Worm (Caenorhabditis elegans) whole organism, L1 larva: ENCODE measurements around the gene F55C5.10.

Source experiments
- C34B4.2 ChIP-seq: sonication (generic microtip); optimal IDR thresholded peaks from 2 replicates; lab custom pipeline; 2017; ENCODE audit warnings: mild to moderate bottlenecking, missing genetic modification characterization, missing compliant biosample characterization
- F16B12.6 ChIP-seq: fragments of 150-350 bp; optimal IDR thresholded peaks from 2 replicates; lab custom pipeline; 2014; ENCODE audit warnings: missing biosample characterization, missing genetic modification characterization
- Y116A8C.19 ChIP-seq: sonication (generic microtip); optimal IDR thresholded peaks from 2 replicates; lab custom pipeline; 2016; ENCODE audit warnings: missing compliant biosample characterization, missing genetic modification characterization, borderline replicate concordance
- aha-1 ChIP-seq: fragments of 150-350 bp; optimal IDR thresholded peaks from 2 replicates; lab custom pipeline; 2014; ENCODE audit warnings: missing biosample characterization, missing genetic modification characterization
- alr-1 ChIP-seq: fragments of 200-800 bp; sonication (Bioruptor generic); optimal IDR thresholded peaks from 2 replicates; lab custom pipeline; 2018; ENCODE audit warnings: borderline replicate concordance, mild to moderate bottlenecking, missing genetic modification characterization, missing compliant biosample characterization
- aly-2 ChIP-seq: fragments of 150-350 bp; optimal IDR thresholded peaks from 2 replicates; lab custom pipeline; 2014; ENCODE audit warnings: missing biosample characterization, missing genetic modification characterization
- blmp-1 ChIP-seq: fragments of 150-350 bp; optimal IDR thresholded peaks from 2 replicates; lab custom pipeline; 2014; ENCODE audit warnings: missing biosample characterization, missing genetic modification characterization
- ceh-8 ChIP-seq: fragments of 200-800 bp; sonication (Bioruptor generic); optimal IDR thresholded peaks from 2 replicates; lab custom pipeline; 2018; ENCODE audit warnings: mild to moderate bottlenecking, missing genetic modification characterization, moderate library complexity, missing compliant biosample characterization
- ceh-82 ChIP-seq, 3 experiments: fragments of 150-350 bp in 1 of 3; sonication (generic microtip) in 2 of 3; optimal IDR thresholded peaks; 2 replicates each; lab custom pipeline; 2014 to 2017; ENCODE audit warnings: missing biosample characterization in 3 of 3, missing genetic modification characterization in 3 of 3
- ceh-88 ChIP-seq: fragments of 200-800 bp; sonication (Bioruptor generic); IDR thresholded peaks from 2 replicates; pipeline ENCODE4 v1.3.6; 2022; ENCODE audit warnings: missing genetic modification characterization, missing compliant biosample characterization
- ces-1 ChIP-seq: fragments of 150-350 bp; optimal IDR thresholded peaks from 2 replicates; lab custom pipeline; 2014; ENCODE audit warnings: missing biosample characterization, missing genetic modification reagents, missing genetic modification characterization
- dpl-1 ChIP-seq, 3 experiments: fragments of 150-350 bp in 2 of 3; sonication (generic microtip) in 1 of 3; optimal IDR thresholded peaks; 2 replicates each; lab custom pipeline; 2014 to 2017; ENCODE audit warnings: missing biosample characterization in 3 of 3, missing genetic modification characterization in 3 of 3, missing genetic modification reagents in 3 of 3
- efl-1 ChIP-seq, 4 experiments: fragments of 150-350 bp; optimal IDR thresholded peaks in 3 of 4; peaks in 1 of 4; 1 replicate in 1 of 4; 2 replicates in 3 of 4; lab custom pipeline; 2014; ENCODE audit warnings: missing biosample characterization in 2 of 4, missing genetic modification characterization in 2 of 4, missing genetic modification reagents in 2 of 4
- egl-13 ChIP-seq: sonication (generic microtip); optimal IDR thresholded peaks from 2 replicates; lab custom pipeline; 2016; ENCODE audit warnings: missing genotype, missing genetic modification reagents, missing genetic modification characterization, missing compliant biosample characterization
- egl-27 ChIP-seq, 2 experiments: fragments of 150-350 bp in 1 of 2; sonication (generic microtip); optimal IDR thresholded peaks; 3 replicates each; lab custom pipeline; 2017 to 2018; ENCODE audit warnings: missing biosample characterization in 2 of 2, missing genetic modification characterization in 2 of 2, missing genetic modification reagents in 2 of 2
- elt-2 ChIP-seq: sonication (generic microtip); optimal IDR thresholded peaks from 2 replicates; lab custom pipeline; 2016; ENCODE audit warnings: missing genetic modification characterization, mild to moderate bottlenecking, inconsistent platforms, missing compliant biosample characterization, missing genetic modification reagents
- elt-3 ChIP-seq, 6 experiments: fragments of 150-350 bp in 1 of 6; sonication (generic microtip); optimal IDR thresholded peaks; 2 replicates each; lab custom pipeline; 2017 to 2018; ENCODE audit warnings: missing biosample characterization in 6 of 6, missing genetic modification characterization in 6 of 6, inconsistent platforms in 1 of 6
- fkh-10 ChIP-seq: sonication (generic microtip); optimal IDR thresholded peaks from 2 replicates; lab custom pipeline; 2017; ENCODE audit warnings: missing biosample characterization, missing genetic modification reagents, missing genetic modification characterization
- grh-1 ChIP-seq: fragments of 200-800 bp; sonication (Bioruptor generic); IDR thresholded peaks from 2 replicates; pipeline ENCODE4 v1.3.6; 2022; ENCODE audit warnings: missing genetic modification reagents, missing genetic modification characterization, missing compliant biosample characterization
- hlh-17 ChIP-seq: fragments of 200-800 bp; sonication (Bioruptor generic); optimal IDR thresholded peaks from 2 replicates; lab custom pipeline; 2018; ENCODE audit warnings: missing genetic modification characterization, mild to moderate bottlenecking, missing compliant biosample characterization, moderate library complexity, borderline replicate concordance
- hpl-2 ChIP-seq: fragments of 150-350 bp; optimal IDR thresholded peaks from 2 replicates; lab custom pipeline; 2014; ENCODE audit warnings: missing biosample characterization, missing genetic modification reagents, missing genetic modification characterization
- irx-1 ChIP-seq: sonication (generic microtip); optimal IDR thresholded peaks from 2 replicates; lab custom pipeline; 2016; ENCODE audit warnings: missing genetic modification characterization, missing compliant biosample characterization
- lin-14 ChIP-seq: fragments of 200-800 bp; sonication (Bioruptor generic); optimal IDR thresholded peaks from 2 replicates; lab custom pipeline; 2018; ENCODE audit warnings: mild to moderate bottlenecking, missing genetic modification characterization, moderate library complexity, missing compliant biosample characterization
- lin-15B ChIP-seq: fragments of 150-350 bp; sonication (generic microtip); optimal IDR thresholded peaks from 3 replicates; lab custom pipeline; 2014; ENCODE audit warnings: missing biosample characterization, missing genetic modification characterization
- lin-35 ChIP-seq, 2 experiments: fragments of 150-350 bp; optimal IDR thresholded peaks; 2 replicates each; lab custom pipeline; 2014; ENCODE audit warnings: missing biosample characterization in 2 of 2, missing genetic modification characterization in 2 of 2, missing genetic modification reagents in 2 of 2
- lin-39 ChIP-seq: fragments of 150-350 bp; optimal IDR thresholded peaks from 2 replicates; lab custom pipeline; 2014; ENCODE audit warnings: missing biosample characterization, missing genetic modification reagents, missing genetic modification characterization
- lir-3 ChIP-seq: sonication (generic microtip); optimal IDR thresholded peaks from 2 replicates; lab custom pipeline; 2016; ENCODE audit warnings: mild to moderate bottlenecking, missing genetic modification characterization, moderate library complexity, missing compliant biosample characterization; ENCODE audit not compliant: poor library complexity
- mdl-1 ChIP-seq, 2 experiments: fragments of 150-350 bp; optimal IDR thresholded peaks; 2 replicates each; lab custom pipeline; 2014 to 2017; ENCODE audit warnings: missing biosample characterization in 2 of 2, missing genetic modification characterization in 2 of 2, inconsistent platforms in 1 of 2
- mef-2 ChIP-seq: fragments of 150-350 bp; optimal IDR thresholded peaks from 2 replicates; lab custom pipeline; 2014; ENCODE audit warnings: missing biosample characterization, missing genetic modification characterization
- mep-1 ChIP-seq: fragments of 150-350 bp; optimal IDR thresholded peaks from 2 replicates; lab custom pipeline; 2014; ENCODE audit warnings: missing biosample characterization, missing genetic modification characterization
- nhr-20 ChIP-seq: sonication (generic microtip); optimal IDR thresholded peaks from 2 replicates; lab custom pipeline; 2016; ENCODE audit warnings: mild to moderate bottlenecking, missing genetic modification characterization, missing compliant biosample characterization
- nhr-71 ChIP-seq: sonication (generic microtip); optimal IDR thresholded peaks from 2 replicates; lab custom pipeline; 2016; ENCODE audit warnings: mild to moderate bottlenecking, missing genetic modification characterization, moderate library complexity, missing compliant biosample characterization
- nhr-77 ChIP-seq: fragments of 150-350 bp; optimal IDR thresholded peaks from 2 replicates; lab custom pipeline; 2014; ENCODE audit warnings: missing biosample characterization, missing genetic modification characterization
- nhr-85 ChIP-seq: sonication (generic microtip); peaks from one replicate; lab custom pipeline; 2016; ENCODE audit warnings: missing genetic modification characterization, inconsistent platforms, missing compliant biosample characterization
- nhr-90 ChIP-seq: sonication (generic microtip); optimal IDR thresholded peaks from 2 replicates; lab custom pipeline; 2016; ENCODE audit warnings: mild to moderate bottlenecking, missing genetic modification characterization, missing compliant biosample characterization; ENCODE audit not compliant: poor library complexity
- pag-3 ChIP-seq: sonication (generic microtip); optimal IDR thresholded peaks from 2 replicates; lab custom pipeline; 2017; ENCODE audit warnings: missing genetic modification characterization, mild to moderate bottlenecking, missing compliant biosample characterization, antibody characterized with exemption, borderline replicate concordance; ENCODE audit not compliant: insufficient read depth
- pax-3 ChIP-seq: fragments of 200-800 bp; sonication (Bioruptor generic); optimal IDR thresholded peaks from 2 replicates; lab custom pipeline; 2018; ENCODE audit warnings: mild to moderate bottlenecking, missing genetic modification characterization, moderate library complexity, missing compliant biosample characterization
- skn-1 ChIP-seq: fragments of 150-350 bp; optimal IDR thresholded peaks from 2 replicates; lab custom pipeline; 2014; ENCODE audit warnings: missing biosample characterization, missing genetic modification characterization
- sptf-1 ChIP-seq: fragments of 150-350 bp; optimal IDR thresholded peaks from 2 replicates; lab custom pipeline; 2014; ENCODE audit warnings: missing biosample characterization, missing genetic modification characterization
- sup-37 ChIP-seq: fragments of 200-800 bp; sonication (Bioruptor generic); optimal IDR thresholded peaks from 2 replicates; lab custom pipeline; 2018; ENCODE audit warnings: mild to moderate bottlenecking, missing genetic modification characterization, missing compliant biosample characterization
- unc-130 ChIP-seq: fragments of 150-350 bp; optimal IDR thresholded peaks from 2 replicates; lab custom pipeline; 2017; ENCODE audit warnings: missing biosample characterization, missing genetic modification characterization, inconsistent platforms
- unc-62 ChIP-seq: fragments of 150-350 bp; optimal IDR thresholded peaks from 2 replicates; lab custom pipeline; 2014; ENCODE audit warnings: missing biosample characterization, missing genetic modification reagents, missing genetic modification characterization
- unc-86 ChIP-seq: sonication (generic microtip); optimal IDR thresholded peaks from 2 replicates; lab custom pipeline; 2016; ENCODE audit warnings: missing genetic modification characterization, missing compliant biosample characterization
- unc-98 ChIP-seq: fragments of 200-800 bp; sonication (Bioruptor generic); IDR thresholded peaks from 2 replicates; pipeline ENCODE4 v1.3.6; 2022; ENCODE audit warnings: missing genetic modification characterization, missing compliant biosample characterization
- vab-15 ChIP-seq: sonication (generic microtip); optimal IDR thresholded peaks from 2 replicates; lab custom pipeline; 2017; ENCODE audit warnings: missing genotype, mild to moderate bottlenecking, missing genetic modification characterization, missing compliant biosample characterization
- xbp-1 ChIP-seq: sonication (generic microtip); optimal IDR thresholded peaks from 2 replicates; lab custom pipeline; 2016; ENCODE audit warnings: missing genetic modification characterization, missing compliant biosample characterization
- zag-1 ChIP-seq: fragments of 150-350 bp; optimal IDR thresholded peaks from 2 replicates; lab custom pipeline; 2014; ENCODE audit warnings: missing biosample characterization, missing genetic modification characterization
- ztf-11 ChIP-seq, 2 experiments: sonication (generic microtip); optimal IDR thresholded peaks; 2 replicates each; lab custom pipeline; 2016 to 2017; ENCODE audit warnings: missing genetic modification characterization in 2 of 2, missing biosample characterization in 1 of 2, missing compliant biosample characterization in 1 of 2
- ztf-4 ChIP-seq: fragments of 150-350 bp; optimal IDR thresholded peaks from 2 replicates; lab custom pipeline; 2014; ENCODE audit warnings: missing biosample characterization, missing genetic modification characterization

The F55C5.10 gene

DNA sequence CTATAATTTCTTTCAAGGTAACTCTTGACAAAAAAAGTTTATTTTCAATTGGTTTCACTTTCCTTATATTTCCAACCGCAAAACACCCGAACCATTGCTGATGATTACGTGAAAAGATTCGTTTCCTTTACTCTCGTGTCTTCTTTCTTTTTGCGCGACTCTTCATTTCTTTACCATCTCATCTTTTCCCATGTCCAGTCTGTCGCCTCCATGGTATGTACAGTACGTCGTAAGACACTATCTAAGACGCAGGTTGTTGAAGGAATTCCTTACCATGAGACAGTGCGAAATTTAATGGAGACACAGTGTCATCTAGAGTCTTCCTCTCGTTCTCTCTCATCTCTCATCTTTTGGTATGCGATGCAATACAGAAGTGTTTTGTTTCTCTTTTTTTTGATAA is 16.9 kb downstream of the F55C5.10 start (continued):
- TF ChIP-seq nhr-77 (tag; lab: Kevin White, UChicago) (peak; percentile 64), ztf-4 (tag; lab: Kevin White, UChicago) (no peak), skn-1 (peak; percentile 60), lin-39 (tag; lab: Kevin White, UChicago) (no peak), F16B12.6 (tag; lab: Kevin White, UChicago) (no peak), egl-27 (tag; optimal IDR thresholded peaks at IDR 0.05; lab: Kevin White, UChicago) (peak; percentile 47 to 54), grh-1 (peak; percentile 61; the same call in 1 of the 2 replicates), hlh-17 (GFP tag; lab: Kevin White, UChicago) (no peak), aha-1 (tag; lab: Kevin White, UChicago) (no peak), zag-1 (no peak), Y116A8C.19 (no peak), fkh-10 (GFP tag; lab: Kevin White, UChicago) (no peak), alr-1 (tag; lab: Kevin White, UChicago) (no peak), C34B4.2 (tag; lab: Kevin White, UChicago) (no peak), sptf-1 (tag; lab: Kevin White, UChicago) (no peak), aly-2 (tag; lab: Kevin White, UChicago) (no peak), mef-2 (tag; lab: Kevin White, UChicago) (no peak), unc-62 (GFP tag; lab: Kevin White, UChicago) (no peak), unc-86 (no peak), ces-1 (no peak), hpl-2 (GFP tag; lab: Kevin White, UChicago) (no peak), ztf-11 (tag; optimal IDR thresholded peaks at IDR 0.05; lab: Kevin White, UChicago) (no peak), nhr-71 (peak; percentile 81), lin-15B (no peak), xbp-1 (tag; lab: Kevin White, UChicago) (peak; percentile 18), dpl-1 (GFP tag; optimal IDR thresholded peaks at IDR 0.05; lab: Kevin White, UChicago) (peak; percentile 10 to 57 (median 16)), blmp-1 (tag; lab: Kevin White, UChicago) (peak; percentile 97), lin-14 (peak; percentile 84), ceh-88 (no peak), unc-130 (tag; lab: Kevin White, UChicago) (peak; percentile 50), elt-2 (tag; lab: Kevin White, UChicago) (peak; percentile 43), nhr-20 (peak; percentile 81), ceh-82 (tag; optimal IDR thresholded peaks at IDR 0.05; lab: Kevin White, UChicago) (peak; percentile 5 to 28 (median 19)), sup-37 (GFP tag; lab: Kevin White, UChicago) (no peak), pag-3 (no peak)

DNA sequence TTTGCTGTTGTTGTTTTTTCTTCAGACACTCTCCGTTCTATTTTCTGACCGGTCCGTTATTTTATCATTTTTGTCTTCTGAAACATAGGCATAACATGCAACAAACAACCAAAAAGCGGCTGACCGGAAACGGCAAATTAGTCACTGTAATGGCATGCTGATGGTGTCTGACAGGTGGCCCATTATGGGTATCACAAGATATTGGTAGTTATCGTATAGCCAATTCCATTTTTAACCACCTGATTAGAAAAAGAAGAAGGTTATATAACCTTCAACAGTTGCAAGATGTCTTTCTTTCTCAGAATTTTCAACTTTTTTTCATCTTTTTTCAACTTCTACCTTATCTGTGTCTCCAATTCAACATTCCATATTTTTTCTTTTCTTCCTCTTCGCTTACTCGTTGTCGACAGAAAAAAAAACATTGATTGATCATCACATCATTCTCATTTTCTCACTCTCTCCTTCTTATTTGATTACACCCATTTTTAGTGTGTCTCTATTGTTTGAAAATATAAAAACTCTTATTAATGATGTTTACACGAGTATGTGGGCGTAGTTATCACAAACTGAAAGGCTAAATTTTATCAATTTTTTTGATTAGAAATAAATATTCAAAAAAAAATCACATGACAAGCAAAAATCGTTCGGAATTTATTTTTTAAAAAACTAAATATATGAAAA is 17.6 kb downstream of the F55C5.10 start:
- TF ChIP-seq pax-3 (tag; lab: Kevin White, UChicago) (peak; percentile 11), blmp-1 (tag; lab: Kevin White, UChicago) (peak; percentile 24), efl-1 (optimal IDR thresholded peaks at IDR 0.05; lab: Kevin White, UChicago) (no peak), efl-1 (GFP tag; optimal IDR thresholded peaks at IDR 0.05 in 1 of 2; lab: Kevin White, UChicago) (peak in 1 of 2 experiments; percentile 89), mep-1 (tag; lab: Kevin White, UChicago) (peak; percentile 43), elt-3 (tag; optimal IDR thresholded peaks at IDR 0.05; lab: Kevin White, UChicago) (peak in 2 of 6 experiments; percentile 19 to 37), nhr-71 (peak; percentile 61), unc-98 (GFP tag; lab: Robert Waterston, UW) (no peak), ces-1 (no peak), nhr-20 (peak; percentile 52), mef-2 (tag; lab: Kevin White, UChicago) (no peak), lin-14 (peak; percentile 67), unc-62 (GFP tag; lab: Kevin White, UChicago) (no peak), egl-13 (no peak), ceh-8 (GFP tag; lab: Kevin White, UChicago) (no peak), lir-3 (peak; percentile 34), nhr-90 (tag; lab: Kevin White, UChicago) (peak; percentile 57), irx-1 (tag; lab: Kevin White, UChicago) (peak; percentile 77), lin-35 (GFP tag; optimal IDR thresholded peaks at IDR 0.05; lab: Kevin White, UChicago) (peak in 1 of 2 experiments; percentile 60), mdl-1 (tag; optimal IDR thresholded peaks at IDR 0.05; lab: Kevin White, UChicago) (peak in 1 of 2 experiments; percentile 36), vab-15 (peak; percentile 92), unc-130 (tag; lab: Kevin White, UChicago) (peak; percentile 62), nhr-85 (peak; percentile 95)
